Worm (Caenorhabditis elegans) whole organism, L2 larva: Measurements from ENCODE around the gene mdt-11.
A peak's percentile ranks its signal among the peaks of the same experiment; 100 is the strongest.
"Not testable (repeated sequence)": the region's sequence is repeated elsewhere in the genome, so short reads cannot be mapped to it uniquely, and the experiment has no call there.

Experiments used
- C34F6.9 ChIP-seq: fragments of 150-350 bp; optimal IDR thresholded peaks from 2 replicates; lab custom pipeline; 2014; ENCODE audit warnings: missing biosample characterization, missing genetic modification characterization
- F13H6.1 ChIP-seq: sonication (generic microtip); optimal IDR thresholded peaks from 2 replicates; lab custom pipeline; 2016; ENCODE audit warnings: missing genetic modification characterization, missing compliant biosample characterization
- R02D3.7 ChIP-seq: fragments of 150-350 bp; optimal IDR thresholded peaks from 2 replicates; lab custom pipeline; 2014; ENCODE audit warnings: missing biosample characterization, missing genetic modification characterization
- Y55F3AM.14 ChIP-seq: fragments of 200-800 bp; sonication (Bioruptor generic); optimal IDR thresholded peaks from 2 replicates; lab custom pipeline; 2018; ENCODE audit warnings: mild to moderate bottlenecking, missing genetic modification characterization, missing compliant biosample characterization
- alr-1 ChIP-seq: fragments of 150-350 bp; optimal IDR thresholded peaks from 2 replicates; lab custom pipeline; 2014; ENCODE audit warnings: missing biosample characterization, missing genetic modification characterization
- aly-2 ChIP-seq: fragments of 150-350 bp; optimal IDR thresholded peaks from 2 replicates; lab custom pipeline; 2014; ENCODE audit warnings: missing biosample characterization, missing genetic modification characterization
- ama-1 ChIP-seq: fragments of 150-350 bp; optimal IDR thresholded peaks from 2 replicates; lab custom pipeline; 2018; ENCODE audit warnings: inconsistent platforms
- blmp-1 ChIP-seq: sonication (generic microtip); optimal IDR thresholded peaks from 2 replicates; lab custom pipeline; 2017; ENCODE audit warnings: missing genetic modification characterization, mild to moderate bottlenecking, missing compliant biosample characterization, antibody characterized with exemption, moderate library complexity; ENCODE audit not compliant: insufficient read depth
- ceh-82 ChIP-seq: fragments of 150-350 bp; optimal IDR thresholded peaks from 2 replicates; lab custom pipeline; 2014; ENCODE audit warnings: missing biosample characterization, missing genetic modification characterization
- crh-2 ChIP-seq: sonication (generic microtip); optimal IDR thresholded peaks from 2 replicates; lab custom pipeline; 2017; ENCODE audit warnings: missing biosample characterization, missing genetic modification characterization
- dmd-4 ChIP-seq: sonication (generic microtip); optimal IDR thresholded peaks from 2 replicates; lab custom pipeline; 2017; ENCODE audit warnings: missing biosample characterization, missing genetic modification characterization
- elt-3 ChIP-seq: sonication (generic microtip); optimal IDR thresholded peaks from 2 replicates; lab custom pipeline; 2017; ENCODE audit warnings: missing biosample characterization, missing genetic modification characterization
- gmeb-1 ChIP-seq: fragments of 150-350 bp; optimal IDR thresholded peaks from 2 replicates; lab custom pipeline; 2014; ENCODE audit warnings: missing biosample characterization, missing genetic modification characterization
- lin-11 ChIP-seq: fragments of 150-350 bp; sonication (generic microtip); optimal IDR thresholded peaks from 2 replicates; lab custom pipeline; 2014; ENCODE audit warnings: missing biosample characterization, missing genetic modification characterization, inconsistent platforms, mixed read lengths
- lin-13 ChIP-seq: fragments of 150-350 bp; optimal IDR thresholded peaks from 2 replicates; lab custom pipeline; 2014; ENCODE audit warnings: missing biosample characterization, missing genetic modification reagents, missing genetic modification characterization
- lin-39 ChIP-seq: fragments of 150-350 bp; optimal IDR thresholded peaks from 2 replicates; lab custom pipeline; 2014; ENCODE audit warnings: missing biosample characterization, missing genetic modification reagents, missing genetic modification characterization
- lsy-2 ChIP-seq, 2 experiments: fragments of 150-350 bp in 1 of 2; sonication (generic microtip) in 1 of 2; optimal IDR thresholded peaks; 2 replicates each; lab custom pipeline; 2014 to 2017; ENCODE audit warnings: missing biosample characterization in 2 of 2, missing genetic modification characterization in 2 of 2
- mab-5 ChIP-seq: fragments of 150-350 bp; optimal IDR thresholded peaks from 2 replicates; lab custom pipeline; 2014; ENCODE audit warnings: missing biosample characterization, missing genetic modification characterization
- nhr-11 ChIP-seq: fragments of 150-350 bp; optimal IDR thresholded peaks from 2 replicates; lab custom pipeline; 2014; ENCODE audit warnings: missing biosample characterization, missing genetic modification characterization
- nhr-129 ChIP-seq: fragments of 150-350 bp; optimal IDR thresholded peaks from 2 replicates; lab custom pipeline; 2014; ENCODE audit warnings: missing biosample characterization, missing genetic modification characterization
- nhr-21 ChIP-seq: fragments of 150-350 bp; optimal IDR thresholded peaks from 2 replicates; lab custom pipeline; 2014; ENCODE audit warnings: missing biosample characterization, missing genetic modification characterization
- nhr-23 ChIP-seq: fragments of 150-350 bp; optimal IDR thresholded peaks from 2 replicates; lab custom pipeline; 2014; ENCODE audit warnings: missing biosample characterization, missing genetic modification reagents, missing genetic modification characterization
- nhr-25 ChIP-seq: fragments of 150-350 bp; sonication (generic microtip); optimal IDR thresholded peaks from 3 replicates; lab custom pipeline; 2014; ENCODE audit warnings: missing biosample characterization, missing genetic modification characterization
- nhr-6 ChIP-seq: fragments of 150-350 bp; optimal IDR thresholded peaks from 2 replicates; lab custom pipeline; 2014; ENCODE audit warnings: missing biosample characterization, missing genetic modification characterization
- nhr-77 ChIP-seq: fragments of 150-350 bp; optimal IDR thresholded peaks from 2 replicates; lab custom pipeline; 2014; ENCODE audit warnings: missing biosample characterization, missing genetic modification characterization
- peb-1 ChIP-seq: fragments of 150-350 bp; optimal IDR thresholded peaks from 2 replicates; lab custom pipeline; 2014; ENCODE audit warnings: missing biosample characterization, missing genetic modification characterization
- sma-3 ChIP-seq: sonication (generic microtip); optimal IDR thresholded peaks from 2 replicates; lab custom pipeline; 2016; ENCODE audit warnings: missing genetic modification reagents, missing genetic modification characterization, missing compliant biosample characterization
- sma-9 ChIP-seq, 2 experiments: fragments of 150-350 bp in 1 of 2; sonication (generic microtip) in 1 of 2; optimal IDR thresholded peaks; 2 replicates each; lab custom pipeline; 2014 to 2016; ENCODE audit warnings: missing genetic modification characterization in 2 of 2, mild to moderate bottlenecking in 1 of 2, missing biosample characterization in 1 of 2, missing compliant biosample characterization in 1 of 2, missing genetic modification reagents in 1 of 2, moderate library complexity in 1 of 2
- snpc-4 ChIP-seq: fragments of 150-350 bp; optimal IDR thresholded peaks from 2 replicates; lab custom pipeline; 2014; ENCODE audit warnings: missing biosample characterization, missing genetic modification characterization
- unc-39 ChIP-seq: fragments of 150-350 bp; optimal IDR thresholded peaks from 2 replicates; lab custom pipeline; 2014; ENCODE audit warnings: missing biosample characterization, missing genetic modification characterization
- unc-55 ChIP-seq: fragments of 150-350 bp; sonication (generic microtip); optimal IDR thresholded peaks from 3 replicates; lab custom pipeline; 2014; ENCODE audit warnings: missing biosample characterization, missing genetic modification reagents, missing genetic modification characterization
- unc-62 ChIP-seq: fragments of 150-350 bp; optimal IDR thresholded peaks from 2 replicates; lab custom pipeline; 2014; ENCODE audit warnings: missing biosample characterization, missing genetic modification reagents, missing genetic modification characterization
- ztf-11 ChIP-seq: sonication (generic microtip); optimal IDR thresholded peaks from 2 replicates; lab custom pipeline; 2017; ENCODE audit warnings: missing biosample characterization, missing genetic modification characterization
- ztf-4 ChIP-seq: fragments of 150-350 bp; optimal IDR thresholded peaks from 2 replicates; lab custom pipeline; 2014; ENCODE audit warnings: missing biosample characterization, missing genetic modification characterization

mdt-11 gene

DNA sequence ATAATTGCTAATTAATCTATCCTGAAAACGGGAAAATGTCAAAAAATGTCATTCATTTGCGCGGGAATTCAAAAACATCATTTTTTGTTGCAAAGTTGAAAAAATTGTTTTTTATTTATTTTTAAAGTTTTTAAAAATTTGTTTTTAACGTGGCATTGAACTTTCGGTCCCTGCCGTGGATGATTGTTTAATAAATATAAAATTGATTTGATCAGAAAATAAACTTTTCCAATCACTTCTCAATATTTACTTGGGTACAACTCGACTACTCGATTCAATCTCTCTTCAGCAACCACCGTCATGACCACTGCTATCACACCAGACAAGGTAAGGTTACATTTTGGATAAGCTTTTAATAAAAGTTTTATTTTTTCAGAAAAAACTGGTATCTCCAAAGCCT, 41.4 kb downstream of the mdt-11 start, which contains the start of gene C45G9.4:
Gene C45G9.4 (plus strand): TSS at position 301 of the 400 bp plus-strand sequence.
- not testable (repeated sequence) for TF ChIP-seq nhr-77, gmeb-1, nhr-11 (tag; lab: Kevin White, UChicago)

DNA sequence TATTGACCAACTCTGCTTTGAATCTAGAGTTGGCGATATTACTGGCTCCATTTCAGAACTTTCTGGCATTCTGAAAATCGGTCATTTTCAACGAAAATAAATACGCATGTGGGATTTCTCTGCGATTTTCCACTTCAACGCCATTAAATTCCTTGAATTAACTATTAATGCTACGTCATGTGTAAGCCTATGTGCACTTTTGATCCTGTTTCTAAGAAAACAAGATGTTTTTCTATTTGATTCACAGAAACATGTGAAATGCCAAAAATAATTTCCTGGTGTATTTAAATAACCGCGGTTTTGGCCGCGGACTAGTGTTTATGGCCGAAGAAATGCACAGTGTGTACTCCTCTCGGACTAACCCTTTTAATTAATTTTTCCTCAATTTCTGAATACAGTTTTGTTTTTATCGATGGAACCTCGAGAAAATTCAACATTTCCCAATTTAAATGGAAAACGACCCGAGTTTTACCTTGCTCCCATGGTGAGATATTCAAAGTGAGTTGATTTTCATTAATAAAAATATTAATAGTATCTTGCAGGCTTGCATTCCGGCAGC, 47.7 kb downstream of the mdt-11 start, which contains the start of the genes C45G9.11 and C45G9.2:
Gene C45G9.11 (minus strand): TSS at position 51 of the 559 bp plus-strand sequence.
Gene C45G9.2 (plus strand): TSS at position 392 of the 559 bp plus-strand sequence.
- TF ChIP-seq unc-39 (tag; lab: Kevin White, UChicago), result no peak
- TF ChIP-seq R02D3.7 (tag; lab: Kevin White, UChicago), result peak; percentile 11
- peak; percentile 20 for TF ChIP-seq nhr-129
- no peak for TF ChIP-seq lin-39
- TF ChIP-seq nhr-6, result peak; percentile 52
- no peak for TF ChIP-seq peb-1 (tag; lab: Kevin White, UChicago)
- no peak for TF ChIP-seq alr-1
- peak; percentile 43 for TF ChIP-seq ztf-4 (tag; lab: Kevin White, UChicago)
- TF ChIP-seq lsy-2 (tag; optimal IDR thresholded peaks at IDR 0.05; lab: Kevin White, UChicago), result peak; percentile 71 to 85
- no peak for TF ChIP-seq ceh-82 (tag; lab: Kevin White, UChicago)
- TF ChIP-seq ztf-11 (tag; lab: Kevin White, UChicago), result no peak
- TF ChIP-seq mab-5 (tag; lab: Kevin White, UChicago), result peak; percentile 52
- TF ChIP-seq sma-9 (GFP tag; optimal IDR thresholded peaks at IDR 0.05; lab: Kevin White, UChicago), result peak; percentile 88
- no peak for TF ChIP-seq sma-9 (tag; optimal IDR thresholded peaks at IDR 0.05; lab: Kevin White, UChicago)
- no peak for TF ChIP-seq nhr-23
- TF ChIP-seq crh-2 (tag; lab: Kevin White, UChicago), result peak; percentile 43
- peak; percentile 81 for TF ChIP-seq unc-55
- peak; percentile 94 for TF ChIP-seq gmeb-1 (tag; lab: Kevin White, UChicago)
- peak; percentile 11 for TF ChIP-seq lin-11 (tag; lab: Kevin White, UChicago)
- TF ChIP-seq sma-3 (GFP tag; lab: Kevin White, UChicago), result peak; percentile 83
- peak; percentile 73 for TF ChIP-seq F13H6.1
- no peak for TF ChIP-seq nhr-11 (tag; lab: Kevin White, UChicago)
- TF ChIP-seq C34F6.9, result peak; percentile 75
- TF ChIP-seq lin-13 (GFP tag; lab: Kevin White, UChicago), result peak; percentile 74
- no peak for TF ChIP-seq aly-2
- no peak for TF ChIP-seq unc-62 (GFP tag; lab: Kevin White, UChicago)
- TF ChIP-seq snpc-4, result peak; percentile 42

DNA sequence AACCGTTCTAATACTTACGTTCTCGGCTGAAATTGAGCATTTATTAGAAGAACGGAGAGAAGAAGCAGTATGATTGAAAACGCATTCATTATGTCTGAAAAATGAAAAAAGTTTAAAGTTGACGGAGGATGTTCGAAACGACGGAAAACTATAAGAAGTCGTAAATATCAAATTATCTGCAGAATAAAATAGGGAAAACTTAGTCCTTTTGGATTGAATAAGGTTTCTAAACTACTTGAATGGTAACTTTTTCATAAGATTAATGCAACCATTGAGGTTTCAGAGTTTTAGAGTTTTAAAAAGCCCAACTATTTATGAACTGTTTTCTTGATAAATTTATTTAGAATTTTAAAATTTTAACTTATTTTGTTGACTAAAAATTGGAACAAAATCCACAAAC, 50.5 kb downstream of the mdt-11 start, which contains the start of gene C45G9.12:
Gene C45G9.12 (minus strand): TSS at position 101 of the 400 bp plus-strand sequence.
- TF ChIP-seq nhr-21 (tag; lab: Kevin White, UChicago) (no peak), nhr-129 (no peak), unc-39 (tag; lab: Kevin White, UChicago) (no peak), Y55F3AM.14 (GFP tag; lab: Kevin White, UChicago) (no peak), nhr-25 (no peak), blmp-1 (tag; lab: Kevin White, UChicago) (no peak), nhr-6 (no peak), crh-2 (tag; lab: Kevin White, UChicago) (no peak), sma-3 (GFP tag; lab: Kevin White, UChicago) (no peak), unc-55 (no peak), C34F6.9 (no peak), unc-62 (GFP tag; lab: Kevin White, UChicago) (no peak), lin-39 (no peak), ceh-82 (tag; lab: Kevin White, UChicago) (no peak), dmd-4 (no peak), aly-2 (no peak), elt-3 (no peak), ama-1 (lab: Kevin White, UChicago) (no peak)
